Worm (Caenorhabditis elegans) whole organism, young adult: Measurements from ENCODE around the gene nhr-182.

Experiments
- aptf-2 ChIP-seq: fragments of 200-800 bp; sonication (Bioruptor generic); conservative IDR thresholded peaks from 2 replicates; pipeline ENCODE4 v1.3.6; 2022; ENCODE audit warnings: missing genetic modification reagents, missing genetic modification characterization, missing compliant biosample characterization
- bed-2 ChIP-seq: fragments of 200-800 bp; sonication (Bioruptor generic); IDR thresholded peaks from 2 replicates; pipeline ENCODE4 v1.3.6; 2022; ENCODE audit warnings: missing genetic modification reagents, missing genetic modification characterization, missing compliant biosample characterization
- egl-44 ChIP-seq: fragments of 200-800 bp; sonication (Bioruptor generic); IDR thresholded peaks from 2 replicates; pipeline ENCODE4 v1.3.6; 2022; ENCODE audit warnings: missing genetic modification reagents, missing genetic modification characterization, missing compliant biosample characterization
- rcor-1 ChIP-seq: fragments of 200-800 bp; sonication (Bioruptor generic); IDR thresholded peaks from 2 replicates; pipeline ENCODE4 v1.3.6; 2022; ENCODE audit warnings: missing genetic modification reagents, missing genetic modification characterization, missing compliant biosample characterization
- rec-8 ChIP-seq, 2 experiments: sonication (generic microtip); optimal IDR thresholded peaks; 2 replicates each; lab custom pipeline; 2016; ENCODE audit warnings: mild to moderate bottlenecking in 2 of 2, missing genetic modification characterization in 2 of 2, missing genetic modification reagents in 2 of 2, missing genotype in 2 of 2, missing biosample characterization in 1 of 2, missing compliant biosample characterization in 1 of 2, moderate library complexity in 1 of 2

- TF ChIP-seq rec-8 (tag; optimal IDR thresholded peaks at IDR 0.05; lab: Kevin White, UChicago) (no peak), rcor-1 (GFP tag; lab: Robert Waterston, UW) (no peak), aptf-2 (GFP tag; lab: Robert Waterston, UW) (no peak), egl-44 (no peak), bed-2 (GFP tag; lab: Robert Waterston, UW) (no peak)
Observed at ce11 chrV:2264455-2264854, 4.7 kb upstream of the nhr-182 start, which contains the start of gene nhr-183.
